ENCODE assay signal across 1 fruit fly cellular context in the genomic region with DNA sequence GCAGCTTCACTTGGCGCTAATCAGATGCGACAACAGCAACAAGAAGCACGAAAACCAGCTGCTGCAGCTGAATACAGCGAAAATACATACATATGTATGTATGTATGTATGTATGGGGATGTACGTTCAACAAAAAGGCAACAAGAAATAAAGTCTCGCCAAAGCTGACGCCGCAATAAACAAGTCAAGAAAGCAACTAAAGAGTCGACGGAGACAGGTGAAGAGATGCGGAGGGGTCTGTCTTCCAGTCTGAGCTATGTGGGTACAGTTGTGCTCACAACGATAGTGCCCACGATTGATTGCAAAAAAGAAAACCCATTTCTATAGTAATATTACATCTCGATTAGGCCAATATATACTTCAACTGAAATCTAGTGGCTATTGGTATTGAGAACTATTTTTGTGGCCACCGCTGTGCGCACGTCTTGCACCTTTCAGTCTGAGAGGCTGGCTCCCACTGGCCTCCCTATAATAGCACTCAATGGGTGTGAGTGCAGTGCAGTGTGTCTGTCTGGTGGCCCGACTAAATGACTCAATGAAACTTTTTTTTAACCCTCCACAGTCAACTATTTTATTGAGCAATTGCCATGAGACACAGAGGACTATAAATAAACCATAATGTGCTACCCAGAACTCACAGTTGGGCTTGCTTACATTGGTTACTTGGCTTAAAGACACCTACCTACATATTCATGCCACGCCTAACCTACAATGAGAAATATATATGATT.
TF ChIP-seq lines count a peak whose summit lies in the region.

No protein-coding gene starts in this region.

TF ChIP-seq in whole organism, embryonic, 481 proteins besides CTCF, POLR2A, EP300 and RAD21 (continued from another document and continues in another):
- peak; percentile 62 for TF ChIP-seq CG17568 (GFP tag; optimal IDR thresholded peaks at IDR 0.05; lab: Kevin White, UChicago)
- peak; percentile 84 for TF ChIP-seq CG32767 (GFP tag; IDR thresholded peaks at IDR 0.05; lab: Robert Waterston, UW)
- TF ChIP-seq bbx (GFP tag; IDR thresholded peaks at IDR 0.05; lab: Robert Waterston, UW; ENCODE audit: partially characterized antibody) = no peak
- TF ChIP-seq CG9609 (GFP tag; optimal IDR thresholded peaks at IDR 0.05; lab: Kevin White, UChicago) = peak; percentile 82
- peak; percentile 28 for TF ChIP-seq CG2116 (GFP tag; optimal IDR thresholded peaks at IDR 0.05; lab: Kevin White, UChicago)
- peak; percentile 70 for TF ChIP-seq CG9876 (GFP tag; optimal IDR thresholded peaks at IDR 0.05; lab: Kevin White, UChicago)
- no peak for TF ChIP-seq CG8478 (optimal IDR thresholded peaks at IDR 0.05; lab: Kevin White, UChicago)
- peak; percentile 90 for TF ChIP-seq sens-2 (GFP tag; IDR thresholded peaks at IDR 0.05; lab: Robert Waterston, UW)
- TF ChIP-seq CG7963 (GFP tag; IDR thresholded peaks at IDR 0.05; lab: Robert Waterston, UW; ENCODE audit: partially characterized antibody) = no peak
- TF ChIP-seq Ssrp (tag; optimal IDR thresholded peaks at IDR 0.05; lab: Kevin White, UChicago) = peak; percentile 90
- peak; percentile 67 for TF ChIP-seq CG13775 (GFP tag; optimal IDR thresholded peaks at IDR 0.05; lab: Kevin White, UChicago)
- peak; percentile 91 for TF ChIP-seq CG2875 (GFP tag; optimal IDR thresholded peaks at IDR 0.05; lab: Kevin White, UChicago)
- TF ChIP-seq mirr (GFP tag; optimal IDR thresholded peaks at IDR 0.05; lab: Kevin White, UChicago) = no peak
- peak; percentile 73 for TF ChIP-seq HmgZ (tag; optimal IDR thresholded peaks at IDR 0.05; lab: Kevin White, UChicago)
- peak; percentile 91 for TF ChIP-seq Xbp1 (GFP tag; optimal IDR thresholded peaks at IDR 0.05; lab: Kevin White, UChicago)
- TF ChIP-seq trem (tag; optimal IDR thresholded peaks at IDR 0.05; lab: Kevin White, UChicago) = peak; percentile 75
- peak; percentile 96 for TF ChIP-seq CG3726 (GFP tag; IDR thresholded peaks at IDR 0.05; lab: Robert Waterston, UW)
- peak; percentile 92 for TF ChIP-seq Ptx1 (GFP tag; IDR thresholded peaks at IDR 0.05; lab: Robert Waterston, UW)
- peak; percentile 93 for TF ChIP-seq unpg (GFP tag; optimal IDR thresholded peaks at IDR 0.05; lab: Kevin White, UChicago)
- peak; percentile 71 for TF ChIP-seq ab (GFP tag; optimal IDR thresholded peaks at IDR 0.05; lab: Kevin White, UChicago)
- TF ChIP-seq odd (GFP tag; optimal IDR thresholded peaks at IDR 0.05; lab: Kevin White, UChicago) = peak; percentile 83
- no peak for TF ChIP-seq fru (optimal IDR thresholded peaks at IDR 0.05; lab: Kevin White, UChicago)
- TF ChIP-seq CG10147 (GFP tag; optimal IDR thresholded peaks at IDR 0.05; lab: Kevin White, UChicago) = peak; percentile 67
- peak; percentile 71 for TF ChIP-seq maf-S (GFP tag; optimal IDR thresholded peaks at IDR 0.05; lab: Kevin White, UChicago)
- peak; percentile 75 for TF ChIP-seq p53 (GFP tag; optimal IDR thresholded peaks at IDR 0.05; lab: Kevin White, UChicago)
- TF ChIP-seq fd102C (GFP tag; optimal IDR thresholded peaks at IDR 0.05; lab: Kevin White, UChicago) = no peak
- peak; percentile 34 for TF ChIP-seq CG33557 (GFP tag; optimal IDR thresholded peaks at IDR 0.05; lab: Kevin White, UChicago)
- TF ChIP-seq CG13287 (GFP tag; IDR thresholded peaks at IDR 0.05; lab: Robert Waterston, UW; ENCODE audit: partially characterized antibody) = no peak
- TF ChIP-seq fu2 (GFP tag; optimal IDR thresholded peaks at IDR 0.05; lab: Kevin White, UChicago) = peak; percentile 68
- TF ChIP-seq Mes4 (GFP tag; optimal IDR thresholded peaks at IDR 0.05; lab: Kevin White, UChicago) = peak; percentile 84
- peak; percentile 81 for TF ChIP-seq CG10462 (GFP tag; optimal IDR thresholded peaks at IDR 0.05; lab: Kevin White, UChicago)
- peak; percentile 89 for TF ChIP-seq CG10209 (GFP tag; optimal IDR thresholded peaks at IDR 0.05; lab: Kevin White, UChicago)
- TF ChIP-seq CG15696 (tag; optimal IDR thresholded peaks at IDR 0.05; lab: Kevin White, UChicago) = peak; percentile 15
- TF ChIP-seq cg (GFP tag; optimal IDR thresholded peaks at IDR 0.05; lab: Kevin White, UChicago) = no peak
- peak; percentile 92 for TF ChIP-seq CG16863 (GFP tag; optimal IDR thresholded peaks at IDR 0.05; lab: Kevin White, UChicago)
- TF ChIP-seq CG7556 (GFP tag; optimal IDR thresholded peaks at IDR 0.05; lab: Kevin White, UChicago) = peak; percentile 83
- peak; percentile 42 for TF ChIP-seq vfl (GFP tag; optimal IDR thresholded peaks at IDR 0.05; lab: Kevin White, UChicago)
- peak; percentile 84 for TF ChIP-seq CG18619 (GFP tag; optimal IDR thresholded peaks at IDR 0.05; lab: Kevin White, UChicago)
- TF ChIP-seq CG17802 (tag; optimal IDR thresholded peaks at IDR 0.05; lab: Kevin White, UChicago) = peak; percentile 69
- TF ChIP-seq luna (GFP tag; optimal IDR thresholded peaks at IDR 0.05; lab: Kevin White, UChicago) = no peak
- TF ChIP-seq CG12659 (GFP tag; optimal IDR thresholded peaks at IDR 0.05; lab: Kevin White, UChicago) = peak; percentile 85
- TF ChIP-seq Xrp1 (GFP tag; IDR thresholded peaks at IDR 0.05; lab: Robert Waterston, UW) = peak; percentile 94
- TF ChIP-seq CG4404 (GFP tag; IDR thresholded peaks at IDR 0.05; lab: Robert Waterston, UW) = peak; percentile 78
- TF ChIP-seq CG4820 (GFP tag; optimal IDR thresholded peaks at IDR 0.05; lab: Kevin White, UChicago) = peak; percentile 93
- peak; percentile 14 for TF ChIP-seq Hey (tag; optimal IDR thresholded peaks at IDR 0.05; lab: Kevin White, UChicago)
- TF ChIP-seq Dad (GFP tag; optimal IDR thresholded peaks at IDR 0.05; lab: Kevin White, UChicago) = peak; percentile 78
- peak; percentile 88 for TF ChIP-seq ems (GFP tag; optimal IDR thresholded peaks at IDR 0.05; lab: Kevin White, UChicago)
- peak; percentile 82 for TF ChIP-seq btn (GFP tag; optimal IDR thresholded peaks at IDR 0.05; lab: Kevin White, UChicago)
- TF ChIP-seq grn (GFP tag; optimal IDR thresholded peaks at IDR 0.05; lab: Kevin White, UChicago) = peak; percentile 50
- peak; percentile 45; the same call in 1 of the 2 replicates for TF ChIP-seq rib (GFP tag; IDR thresholded peaks at IDR 0.05; lab: Robert Waterston, UW)
- TF ChIP-seq CG17829 (tag; optimal IDR thresholded peaks at IDR 0.05; lab: Kevin White, UChicago) = peak; percentile 91
- TF ChIP-seq CG9817 (tag; optimal IDR thresholded peaks at IDR 0.05; lab: Kevin White, UChicago) = peak; percentile 75
- peak; percentile 88 for TF ChIP-seq tup (GFP tag; optimal IDR thresholded peaks at IDR 0.05; lab: Kevin White, UChicago)
- no peak for TF ChIP-seq CG16813 (GFP tag; IDR thresholded peaks at IDR 0.05; lab: Robert Waterston, UW; ENCODE audit: partially characterized antibody)
- TF ChIP-seq Side (GFP tag; optimal IDR thresholded peaks at IDR 0.05; lab: Kevin White, UChicago) = peak; percentile 90
- TF ChIP-seq B-H1 (GFP tag; IDR thresholded peaks at IDR 0.05; lab: Robert Waterston, UW) = peak; percentile 91
- TF ChIP-seq CG15073 (GFP tag; optimal IDR thresholded peaks at IDR 0.05; lab: Kevin White, UChicago) = peak; percentile 63
- peak; percentile 86 for TF ChIP-seq salm (tag; optimal IDR thresholded peaks at IDR 0.05; lab: Kevin White, UChicago)
- TF ChIP-seq Lpt (GFP tag; optimal IDR thresholded peaks at IDR 0.05; lab: Kevin White, UChicago) = no peak
- TF ChIP-seq CG2678 (tag; optimal IDR thresholded peaks at IDR 0.05; lab: Kevin White, UChicago) = peak; percentile 88
- TF ChIP-seq shn (GFP tag; optimal IDR thresholded peaks at IDR 0.05; lab: Kevin White, UChicago) = peak; percentile 76
- TF ChIP-seq CG11696 (GFP tag; IDR thresholded peaks at IDR 0.05; lab: Robert Waterston, UW) = peak; percentile 96
- peak; percentile 86 for TF ChIP-seq Aef1 (GFP tag; IDR thresholded peaks at IDR 0.05; lab: Robert Waterston, UW)
- TF ChIP-seq Eip74EF (GFP tag; optimal IDR thresholded peaks at IDR 0.05; lab: Kevin White, UChicago) = peak in 1 of 2 experiments; percentile 81
- TF ChIP-seq Poxn (GFP tag; IDR thresholded peaks at IDR 0.05; lab: Robert Waterston, UW) = no peak
- peak; percentile 99 for TF ChIP-seq sens (GFP tag; lab: Kevin White, UChicago)
- TF ChIP-seq CG7928 (GFP tag; optimal IDR thresholded peaks at IDR 0.05; lab: Kevin White, UChicago) = peak; percentile 57
- TF ChIP-seq Scr (GFP tag; IDR thresholded peaks at IDR 0.05; lab: Robert Waterston, UW; ENCODE audit: partially characterized antibody) = no peak
- peak; percentile 80 for TF ChIP-seq disco-r (GFP tag; optimal IDR thresholded peaks at IDR 0.05; lab: Kevin White, UChicago)
- peak; percentile 76 for TF ChIP-seq CG2202 (tag; optimal IDR thresholded peaks at IDR 0.05; lab: Kevin White, UChicago)
- peak; percentile 89 for TF ChIP-seq CG6813 (GFP tag; optimal IDR thresholded peaks at IDR 0.05; lab: Kevin White, UChicago)
- no peak for TF ChIP-seq zf30C (GFP tag; optimal IDR thresholded peaks at IDR 0.05; lab: Kevin White, UChicago)
- TF ChIP-seq pita (GFP tag; optimal IDR thresholded peaks at IDR 0.05; lab: Kevin White, UChicago) = no peak
- peak; percentile 12 for TF ChIP-seq YL-1 (GFP tag; optimal IDR thresholded peaks at IDR 0.05; lab: Kevin White, UChicago)
- TF ChIP-seq CG7271 (tag; optimal IDR thresholded peaks at IDR 0.05; lab: Kevin White, UChicago) = peak; percentile 13
- TF ChIP-seq CG14667 (GFP tag; IDR thresholded peaks at IDR 0.05; lab: Robert Waterston, UW) = peak; percentile 85
- TF ChIP-seq seq (GFP tag; IDR thresholded peaks at IDR 0.05; lab: Robert Waterston, UW) = peak; percentile 87
- TF ChIP-seq Oaz (GFP tag; IDR thresholded peaks at IDR 0.05; lab: Robert Waterston, UW) = peak; percentile 74; the same call in 1 of the 2 replicates
- peak; percentile 21 for TF ChIP-seq MESR4 (GFP tag; optimal IDR thresholded peaks at IDR 0.05; lab: Kevin White, UChicago)
- peak; percentile 64 for TF ChIP-seq TFAM (GFP tag; optimal IDR thresholded peaks at IDR 0.05; lab: Kevin White, UChicago)
- no peak for TF ChIP-seq usp (GFP tag; optimal IDR thresholded peaks at IDR 0.05; lab: Kevin White, UChicago)
- TF ChIP-seq pb (GFP tag; optimal IDR thresholded peaks at IDR 0.05; lab: Kevin White, UChicago) = peak; percentile 84
- peak; percentile 60; the same call in 2 of the 3 replicates for TF ChIP-seq Dbx (GFP tag; IDR thresholded peaks at IDR 0.05; lab: Robert Waterston, UW)
- TF ChIP-seq HHEX (GFP tag; optimal IDR thresholded peaks at IDR 0.05; lab: Kevin White, UChicago) = peak; percentile 81
- no peak for TF ChIP-seq pan (optimal IDR thresholded peaks at IDR 0.05; lab: Kevin White, UChicago)
- TF ChIP-seq pan (GFP tag; optimal IDR thresholded peaks at IDR 0.05 in 1 of 2, IDR thresholded peaks at IDR 0.05 in 1 of 2) = peak in 1 of 2 experiments; percentile 92
- peak; percentile 41 for TF ChIP-seq Fer2 (tag; optimal IDR thresholded peaks at IDR 0.05; lab: Kevin White, UChicago)
- TF ChIP-seq BEAF-32 (GFP tag; optimal IDR thresholded peaks at IDR 0.05; lab: Kevin White, UChicago) = no peak
- no peak for TF ChIP-seq cad (GFP tag; optimal IDR thresholded peaks at IDR 0.05; lab: Kevin White, UChicago)
- TF ChIP-seq CG33213 (GFP tag; optimal IDR thresholded peaks at IDR 0.05; lab: Kevin White, UChicago) = peak; percentile 68
- no peak for TF ChIP-seq Neu2 (GFP tag; optimal IDR thresholded peaks at IDR 0.05; lab: Kevin White, UChicago; ENCODE audit: borderline replicate concordance)
- peak; percentile 82 for TF ChIP-seq CG13424 (tag; optimal IDR thresholded peaks at IDR 0.05; lab: Kevin White, UChicago)
- no peak for TF ChIP-seq ftz-f1 (GFP tag; optimal IDR thresholded peaks at IDR 0.05; lab: Kevin White, UChicago)
- TF ChIP-seq CG11247 (GFP tag; IDR thresholded peaks at IDR 0.05; lab: Robert Waterston, UW) = peak; percentile 84
- peak; percentile 99 for TF ChIP-seq nom (GFP tag; optimal IDR thresholded peaks at IDR 0.05; lab: Kevin White, UChicago)
- TF ChIP-seq NC2α (GFP tag; optimal IDR thresholded peaks at IDR 0.05; lab: Kevin White, UChicago) = peak; percentile 78
- peak; percentile 92 for TF ChIP-seq az2 (GFP tag; optimal IDR thresholded peaks at IDR 0.05; lab: Kevin White, UChicago)
- peak; percentile 94 for TF ChIP-seq CG34422 (GFP tag; IDR thresholded peaks at IDR 0.05; lab: Robert Waterston, UW)
- peak; percentile 79 for TF ChIP-seq grau (tag; optimal IDR thresholded peaks at IDR 0.05; lab: Kevin White, UChicago)
- no peak for TF ChIP-seq Hr39 (optimal IDR thresholded peaks at IDR 0.05; lab: Kevin White, UChicago)
- peak; percentile 52 for TF ChIP-seq gro (GFP tag; optimal IDR thresholded peaks at IDR 0.05; lab: Kevin White, UChicago)
- peak; percentile 94 for TF ChIP-seq dati (GFP tag; IDR thresholded peaks at IDR 0.05; lab: Robert Waterston, UW)
- peak; percentile 97 for TF ChIP-seq vvl (GFP tag; IDR thresholded peaks at IDR 0.05; lab: Robert Waterston, UW)
- peak; percentile 92 for TF ChIP-seq Awh (GFP tag; IDR thresholded peaks at IDR 0.05; lab: Robert Waterston, UW)
- peak; percentile 87 for TF ChIP-seq pnt (GFP tag; optimal IDR thresholded peaks at IDR 0.05; lab: Kevin White, UChicago)
- TF ChIP-seq CG13296 (GFP tag; optimal IDR thresholded peaks at IDR 0.05; lab: Kevin White, UChicago) = peak; percentile 68
- TF ChIP-seq CG6765 (GFP tag; optimal IDR thresholded peaks at IDR 0.05; lab: Kevin White, UChicago) = peak; percentile 29
- peak; percentile 79 for TF ChIP-seq lilli (GFP tag; optimal IDR thresholded peaks at IDR 0.05; lab: Kevin White, UChicago)
- TF ChIP-seq CG14050 (GFP tag; IDR thresholded peaks at IDR 0.05; lab: Robert Waterston, UW) = peak; percentile 77
- no peak for TF ChIP-seq exex (tag; optimal IDR thresholded peaks at IDR 0.05; lab: Kevin White, UChicago)
- TF ChIP-seq CG34224 (GFP tag; IDR thresholded peaks at IDR 0.05; lab: Robert Waterston, UW; ENCODE audit: partially characterized antibody) = no peak
- TF ChIP-seq Elba2 (GFP tag; optimal IDR thresholded peaks at IDR 0.05; lab: Kevin White, UChicago) = peak; percentile 6
- no peak for TF ChIP-seq insv (GFP tag; optimal IDR thresholded peaks at IDR 0.05; lab: Kevin White, UChicago)
- peak; percentile 77 for TF ChIP-seq wek (GFP tag; optimal IDR thresholded peaks at IDR 0.05; lab: Kevin White, UChicago)
- no peak for TF ChIP-seq CG6791 (GFP tag; IDR thresholded peaks at IDR 0.05; lab: Robert Waterston, UW; ENCODE audit: partially characterized antibody)
- TF ChIP-seq Optix (GFP tag; IDR thresholded peaks at IDR 0.05; lab: Robert Waterston, UW) = peak; percentile 95
- peak; percentile 89 for TF ChIP-seq CG8924 (tag; optimal IDR thresholded peaks at IDR 0.05; lab: Kevin White, UChicago)
- peak; percentile 69 for TF ChIP-seq NFAT (GFP tag; IDR thresholded peaks at IDR 0.05; lab: Robert Waterston, UW)
- peak; percentile 87 for TF ChIP-seq Hsf (GFP tag; optimal IDR thresholded peaks at IDR 0.05; lab: Kevin White, UChicago)
- TF ChIP-seq Hmr (GFP tag; optimal IDR thresholded peaks at IDR 0.05; lab: Kevin White, UChicago) = peak; percentile 82
- TF ChIP-seq pum (GFP tag; optimal IDR thresholded peaks at IDR 0.05; lab: Kevin White, UChicago) = peak; percentile 82
- peak; percentile 92 for TF ChIP-seq CG6254 (GFP tag; optimal IDR thresholded peaks at IDR 0.05; lab: Kevin White, UChicago)
